Fruit fly (Drosophila melanogaster): Measurements from ENCODE around the gene barr.

The barr gene

DNA sequence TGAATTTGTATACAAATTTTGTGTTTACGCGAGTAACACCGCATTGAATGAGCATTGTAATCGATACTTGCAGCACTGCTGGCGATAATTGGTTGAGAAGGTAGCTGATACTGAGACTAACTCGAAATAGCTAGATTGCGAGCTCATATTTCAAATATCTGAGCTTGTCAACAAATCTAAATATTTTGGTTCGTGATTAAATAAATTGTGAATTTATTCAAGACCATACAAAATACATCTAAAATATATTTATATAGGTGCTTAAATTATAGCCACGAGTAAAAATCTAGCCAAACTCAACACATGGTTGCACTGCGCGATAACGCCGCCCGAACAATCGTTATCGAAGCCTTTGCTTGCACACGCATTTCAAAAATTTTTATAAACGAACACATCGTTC is 32.6 kb upstream of the barr start, which contains the start of the genes Taf13 and nesd:
Gene Taf13, minus strand, starts transcription at position 56 of the 400 bp plus-strand sequence.
Gene nesd, plus strand, starts transcription at position 179 of the 400 bp plus-strand sequence.
- TF ChIP-seq CG7045 (GFP tag; optimal IDR thresholded peaks at IDR 0.05): peak; percentile 21
- TF ChIP-seq CG33017 (tag; optimal IDR thresholded peaks at IDR 0.05): peak; percentile 12
- peak; percentile 55 for TF ChIP-seq CG1620 (GFP tag; optimal IDR thresholded peaks at IDR 0.05)
- TF ChIP-seq CG14711 (tag; optimal IDR thresholded peaks at IDR 0.05): peak; percentile 55
- TF ChIP-seq tj (GFP tag; optimal IDR thresholded peaks at IDR 0.05): peak; percentile 57
- TF ChIP-seq cnc (optimal IDR thresholded peaks at IDR 0.05): no peak
- TF ChIP-seq kay (GFP tag; ENCODE audit: borderline replicate concordance): no peak
- TF ChIP-seq toe (GFP tag; optimal IDR thresholded peaks at IDR 0.05): peak; percentile 85
- TF ChIP-seq Hr96 (GFP tag; optimal IDR thresholded peaks at IDR 0.05): peak; percentile 0
- peak; percentile 36 for TF ChIP-seq Clk (GFP tag; optimal IDR thresholded peaks at IDR 0.05)
- TF ChIP-seq ovo (GFP tag; optimal IDR thresholded peaks at IDR 0.05): no peak
- peak; percentile 36 for TF ChIP-seq Crg-1 (GFP tag; optimal IDR thresholded peaks at IDR 0.05)
- TF ChIP-seq bab1 (GFP tag; optimal IDR thresholded peaks at IDR 0.05): peak; percentile 31
- peak; percentile 71 for TF ChIP-seq Mnt (GFP tag; optimal IDR thresholded peaks at IDR 0.05)
- peak; percentile 52 for TF ChIP-seq CG5204 (GFP tag; optimal IDR thresholded peaks at IDR 0.05)
- peak; percentile 59 for TF ChIP-seq CG11617 (GFP tag; optimal IDR thresholded peaks at IDR 0.05)
- TF ChIP-seq CG12768 (GFP tag; optimal IDR thresholded peaks at IDR 0.05): no peak
- TF ChIP-seq CG7101 (tag; optimal IDR thresholded peaks at IDR 0.05): peak; percentile 61
- peak; percentile 37 for TF ChIP-seq pad (GFP tag; optimal IDR thresholded peaks at IDR 0.05)
- peak; percentile 25 for TF ChIP-seq cic (GFP tag; optimal IDR thresholded peaks at IDR 0.05)

DNA sequence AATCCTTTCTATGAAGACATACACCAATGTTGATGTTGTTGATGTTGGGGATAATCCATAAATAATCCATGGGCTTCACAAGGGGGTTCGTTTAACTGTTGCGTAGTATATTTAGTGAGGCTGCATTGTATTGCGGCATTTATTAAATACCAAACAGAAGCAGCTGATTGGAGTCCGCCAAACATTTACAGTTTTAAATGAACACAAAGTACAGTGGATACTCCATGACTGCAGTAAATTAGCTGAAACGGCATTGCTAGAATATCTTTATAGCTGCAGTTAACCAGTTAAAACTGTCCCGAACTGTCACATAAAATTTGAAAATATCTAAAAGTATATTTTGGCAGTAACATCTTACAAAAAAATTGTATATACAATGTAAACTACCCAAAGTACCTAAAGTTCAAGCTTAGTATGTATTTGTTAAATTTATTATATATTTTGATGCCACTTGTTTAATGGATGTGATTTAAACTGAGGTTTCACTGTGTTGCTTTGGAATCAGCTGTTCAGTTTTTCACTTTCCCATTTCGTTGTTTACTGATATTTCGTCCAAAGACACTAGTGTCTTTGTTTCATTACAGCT is 30.0 kb upstream of the barr start, which contains the start of the genes CG10747 and Pyroxd1:
Gene CG10747, minus strand, starts transcription at position 255 of the 586 bp plus-strand sequence.
Gene Pyroxd1, plus strand, starts transcription at position 342 of the 586 bp plus-strand sequence.
- TF ChIP-seq CG12768 (GFP tag; optimal IDR thresholded peaks at IDR 0.05) (peak; percentile 99), pad (GFP tag; optimal IDR thresholded peaks at IDR 0.05) (peak; percentile 92), cnc (optimal IDR thresholded peaks at IDR 0.05) (no peak), CG5204 (GFP tag; optimal IDR thresholded peaks at IDR 0.05) (peak; percentile 99), kay (GFP tag; ENCODE audit: borderline replicate concordance) (no peak), Mnt (GFP tag; optimal IDR thresholded peaks at IDR 0.05) (peak; percentile 95), Hr96 (GFP tag; optimal IDR thresholded peaks at IDR 0.05) (peak; percentile 98), Crg-1 (GFP tag; optimal IDR thresholded peaks at IDR 0.05) (peak; percentile 98), CG1620 (GFP tag; optimal IDR thresholded peaks at IDR 0.05) (peak; percentile 98), ovo (GFP tag; optimal IDR thresholded peaks at IDR 0.05) (peak; percentile 98), CG7045 (GFP tag; optimal IDR thresholded peaks at IDR 0.05) (peak; percentile 98), CG7101 (tag; optimal IDR thresholded peaks at IDR 0.05) (peak; percentile 98), CG33017 (tag; optimal IDR thresholded peaks at IDR 0.05) (peak; percentile 98), CG14711 (tag; optimal IDR thresholded peaks at IDR 0.05) (peak; percentile 95), cic (GFP tag; optimal IDR thresholded peaks at IDR 0.05) (peak; percentile 90), tj (GFP tag; optimal IDR thresholded peaks at IDR 0.05) (peak; percentile 90), CG11617 (GFP tag; optimal IDR thresholded peaks at IDR 0.05) (peak; percentile 99), toe (GFP tag; optimal IDR thresholded peaks at IDR 0.05) (peak; percentile 99), Clk (GFP tag; optimal IDR thresholded peaks at IDR 0.05) (peak; percentile 97), bab1 (GFP tag; optimal IDR thresholded peaks at IDR 0.05) (peak; percentile 99)

DNA sequence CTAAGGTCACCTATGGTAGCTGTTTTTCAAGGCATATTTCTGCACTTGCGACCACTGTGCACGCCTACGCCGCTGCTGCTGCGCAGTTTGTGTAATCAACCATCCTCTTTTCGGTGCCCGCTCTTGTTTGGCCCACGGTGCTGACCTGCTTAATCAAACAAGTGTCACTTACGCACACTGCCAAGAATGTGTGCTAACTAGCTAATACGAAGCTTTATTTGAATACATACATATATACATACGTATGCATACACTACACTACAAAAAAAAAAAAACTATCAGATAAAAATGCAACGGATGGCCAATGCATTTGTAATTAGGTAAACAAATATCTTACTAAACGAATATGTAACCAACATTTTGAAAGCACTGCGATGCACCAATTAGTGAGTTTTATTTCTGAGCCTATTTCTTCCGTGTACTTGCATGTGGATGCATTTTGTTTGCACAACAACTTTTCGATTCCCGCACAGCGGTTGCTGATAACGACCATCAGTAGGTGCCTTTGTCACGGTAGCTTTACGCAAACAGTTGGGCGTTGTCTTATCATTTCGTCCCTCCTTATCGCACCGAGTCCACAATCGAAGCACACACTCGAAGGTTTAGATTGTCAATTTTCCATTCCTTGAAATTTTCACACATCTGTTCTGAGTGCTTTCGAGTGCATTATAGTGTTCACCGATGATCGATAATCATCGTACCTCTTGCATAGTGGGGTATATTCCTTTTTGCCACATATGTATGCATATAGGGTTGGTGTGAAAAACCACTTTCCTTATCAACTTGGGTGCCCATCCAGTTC is 25.3 kb upstream of the barr start:
- TF ChIP-seq CG12768 (GFP tag; optimal IDR thresholded peaks at IDR 0.05) (peak; percentile 92), bab1 (GFP tag; optimal IDR thresholded peaks at IDR 0.05) (peak; percentile 31), kay (GFP tag; ENCODE audit: borderline replicate concordance) (no peak), CG1620 (GFP tag; optimal IDR thresholded peaks at IDR 0.05) (peak; percentile 30), Clk (GFP tag; optimal IDR thresholded peaks at IDR 0.05) (peak; percentile 65), toe (GFP tag; optimal IDR thresholded peaks at IDR 0.05) (peak; percentile 29), CG11617 (GFP tag; optimal IDR thresholded peaks at IDR 0.05) (peak; percentile 90), cic (GFP tag; optimal IDR thresholded peaks at IDR 0.05) (peak; percentile 95), cnc (optimal IDR thresholded peaks at IDR 0.05) (no peak), ovo (GFP tag; optimal IDR thresholded peaks at IDR 0.05) (peak; percentile 76), Mnt (GFP tag; optimal IDR thresholded peaks at IDR 0.05) (peak; percentile 89), pad (GFP tag; optimal IDR thresholded peaks at IDR 0.05) (peak; percentile 61), CG5204 (GFP tag; optimal IDR thresholded peaks at IDR 0.05) (peak; percentile 86), CG7101 (tag; optimal IDR thresholded peaks at IDR 0.05) (peak; percentile 93), CG7045 (GFP tag; optimal IDR thresholded peaks at IDR 0.05) (peak; percentile 67), tj (GFP tag; optimal IDR thresholded peaks at IDR 0.05) (peak; percentile 77), CG14711 (tag; optimal IDR thresholded peaks at IDR 0.05) (peak; percentile 90), CG33017 (tag; optimal IDR thresholded peaks at IDR 0.05) (peak; percentile 94), Hr96 (GFP tag; optimal IDR thresholded peaks at IDR 0.05) (peak; percentile 76), Crg-1 (GFP tag; optimal IDR thresholded peaks at IDR 0.05) (peak; percentile 62)

DNA sequence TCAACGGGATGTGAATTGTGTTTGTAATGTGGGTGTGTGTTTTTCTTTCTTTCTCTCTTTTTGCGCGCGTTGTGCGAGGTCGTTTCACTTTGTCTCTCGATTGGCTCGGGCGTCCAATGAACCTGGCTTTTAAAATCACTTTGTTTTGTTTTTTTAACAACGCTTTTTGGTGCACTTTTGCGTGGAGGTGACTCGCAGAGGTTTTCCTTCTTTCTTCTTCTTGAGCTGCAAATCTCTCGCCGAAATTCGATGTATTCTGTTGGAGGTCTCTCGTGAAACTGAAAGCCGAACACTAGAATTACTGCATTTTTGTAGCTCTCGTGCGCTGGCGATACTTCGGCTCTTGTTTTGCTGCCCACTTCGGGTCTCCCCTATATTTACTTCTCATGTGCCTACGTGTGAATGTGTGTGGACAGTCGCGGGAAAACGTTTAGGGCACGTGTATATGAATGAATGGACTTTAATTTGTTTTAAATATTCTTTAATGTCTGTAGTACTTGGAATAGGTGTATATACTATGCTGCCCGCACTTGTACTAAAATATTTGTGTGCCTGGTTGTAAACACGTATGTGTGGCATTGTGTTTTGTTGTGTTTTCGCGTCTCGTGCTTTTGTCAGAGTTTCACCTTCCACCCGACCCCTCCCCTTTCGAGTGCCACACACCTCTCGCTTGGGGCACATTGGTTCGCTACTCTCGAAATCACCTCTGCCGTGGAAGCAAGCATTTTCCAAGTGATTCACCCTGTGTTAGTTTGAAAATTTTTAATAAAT is 23.8 kb upstream of the barr start, which contains the start of gene fok:
Gene fok, minus strand, starts transcription at position 286 of the 771 bp plus-strand sequence.
- TF ChIP-seq CG7101 (tag; optimal IDR thresholded peaks at IDR 0.05) (peak; percentile 98), bab1 (GFP tag; optimal IDR thresholded peaks at IDR 0.05) (peak; percentile 97), pad (GFP tag; optimal IDR thresholded peaks at IDR 0.05) (peak; percentile 93), CG1620 (GFP tag; optimal IDR thresholded peaks at IDR 0.05) (peak; percentile 92), Mnt (GFP tag; optimal IDR thresholded peaks at IDR 0.05) (peak; percentile 96), Crg-1 (GFP tag; optimal IDR thresholded peaks at IDR 0.05) (peak; percentile 92), Hr96 (GFP tag; optimal IDR thresholded peaks at IDR 0.05) (peak; percentile 98), kay (GFP tag; ENCODE audit: borderline replicate concordance) (peak; percentile 99), tj (GFP tag; optimal IDR thresholded peaks at IDR 0.05) (peak; percentile 91), CG11617 (GFP tag; optimal IDR thresholded peaks at IDR 0.05) (peak; percentile 98), cnc (optimal IDR thresholded peaks at IDR 0.05) (no peak), CG33017 (tag; optimal IDR thresholded peaks at IDR 0.05) (peak; percentile 98), ovo (GFP tag; optimal IDR thresholded peaks at IDR 0.05) (peak; percentile 95), cic (GFP tag; optimal IDR thresholded peaks at IDR 0.05) (peak; percentile 98), CG14711 (tag; optimal IDR thresholded peaks at IDR 0.05) (peak; percentile 91), CG12768 (GFP tag; optimal IDR thresholded peaks at IDR 0.05) (peak; percentile 98), CG5204 (GFP tag; optimal IDR thresholded peaks at IDR 0.05) (peak; percentile 98), Clk (GFP tag; optimal IDR thresholded peaks at IDR 0.05) (peak; percentile 96), toe (GFP tag; optimal IDR thresholded peaks at IDR 0.05) (peak; percentile 98), CG7045 (GFP tag; optimal IDR thresholded peaks at IDR 0.05) (peak; percentile 98)

All from whole organism, adult.